Fruit fly (Drosophila melanogaster) whole organism, adult: ENCODE measurements around the gene Spt7.

Experiments used
- CG12768 ChIP-seq: fragments of 200-800 bp; sonication (Bioruptor generic); optimal IDR thresholded peaks from 2 replicates; lab custom pipeline; 2017; ENCODE audit warnings: missing biosample characterization, missing genetic modification characterization, mild to moderate bottlenecking, moderate library complexity, missing genetic modification reagents
- CG1620 ChIP-seq: fragments of 200-800 bp; sonication (Bioruptor generic); optimal IDR thresholded peaks from 2 replicates; lab custom pipeline; 2016; ENCODE audit warnings: missing biosample characterization, missing genetic modification characterization
- CG5204 ChIP-seq: fragments of 200-800 bp; sonication (Bioruptor generic); optimal IDR thresholded peaks from 2 replicates; lab custom pipeline; 2016; ENCODE audit warnings: missing biosample characterization, missing genetic modification characterization
- CG7101 ChIP-seq: fragments of 200-800 bp; sonication (Bioruptor generic); optimal IDR thresholded peaks from 2 replicates; lab custom pipeline; 2018; ENCODE audit warnings: missing biosample characterization, mild to moderate bottlenecking, missing genetic modification characterization, moderate library complexity
- cic ChIP-seq: fragments of 200-800 bp; sonication (Bioruptor generic); optimal IDR thresholded peaks from 2 replicates; lab custom pipeline; 2017; ENCODE audit warnings: missing biosample characterization, mild to moderate bottlenecking, missing genetic modification characterization, moderate library complexity
- kay ChIP-seq: fragments of 200-800 bp; sonication (Bioruptor generic); peaks from one replicate; lab custom pipeline; 2016; ENCODE audit warnings: missing biosample characterization, missing genetic modification characterization, borderline replicate concordance
- pad ChIP-seq: fragments of 200-800 bp; sonication (Bioruptor generic); optimal IDR thresholded peaks from 3 replicates; lab custom pipeline; 2017; ENCODE audit warnings: missing biosample characterization, missing genetic modification characterization, mild to moderate bottlenecking, moderate library complexity, missing genetic modification reagents
- tj ChIP-seq: fragments of 200-800 bp; sonication (Bioruptor generic); optimal IDR thresholded peaks from 3 replicates; lab custom pipeline; 2017; ENCODE audit warnings: missing biosample characterization, mild to moderate bottlenecking, missing genetic modification characterization, moderate library complexity

dm6 chrX:17806973-17807372, 43.3 kb upstream of the Spt7 start:
- TF ChIP-seq CG5204 (no peak), cic (GFP tag; lab: Kevin White, UChicago) (no peak), tj (GFP tag; lab: Kevin White, UChicago) (no peak), pad (GFP tag; lab: Kevin White, UChicago) (no peak), CG1620 (GFP tag; lab: Kevin White, UChicago) (no peak), kay (GFP tag; lab: Kevin White, UChicago) (no peak), CG12768 (GFP tag; lab: Kevin White, UChicago) (no peak), CG7101 (tag; lab: Kevin White, UChicago) (no peak)
